Worm (Caenorhabditis elegans) whole organism, L1 larva: ENCODE measurements around the gene oig-2.

Source experiments
- Y116A8C.19 ChIP-seq: sonication (generic microtip); optimal IDR thresholded peaks from 2 replicates; lab custom pipeline; 2016; ENCODE audit warnings: missing compliant biosample characterization, missing genetic modification characterization, borderline replicate concordance
- aha-1 ChIP-seq: fragments of 150-350 bp; optimal IDR thresholded peaks from 2 replicates; lab custom pipeline; 2014; ENCODE audit warnings: missing biosample characterization, missing genetic modification characterization
- ceh-82 ChIP-seq, 3 experiments: fragments of 150-350 bp in 1 of 3; sonication (generic microtip) in 2 of 3; optimal IDR thresholded peaks; 2 replicates each; lab custom pipeline; 2014 to 2017; ENCODE audit warnings: missing biosample characterization in 3 of 3, missing genetic modification characterization in 3 of 3
- nhr-237 ChIP-seq: fragments of 150-350 bp; optimal IDR thresholded peaks from 2 replicates; lab custom pipeline; 2014; ENCODE audit warnings: missing biosample characterization, missing genetic modification characterization
- unc-86 ChIP-seq: sonication (generic microtip); optimal IDR thresholded peaks from 2 replicates; lab custom pipeline; 2016; ENCODE audit warnings: missing genetic modification characterization, missing compliant biosample characterization
- ztf-4 ChIP-seq: fragments of 150-350 bp; optimal IDR thresholded peaks from 2 replicates; lab custom pipeline; 2014; ENCODE audit warnings: missing biosample characterization, missing genetic modification characterization

DNA sequence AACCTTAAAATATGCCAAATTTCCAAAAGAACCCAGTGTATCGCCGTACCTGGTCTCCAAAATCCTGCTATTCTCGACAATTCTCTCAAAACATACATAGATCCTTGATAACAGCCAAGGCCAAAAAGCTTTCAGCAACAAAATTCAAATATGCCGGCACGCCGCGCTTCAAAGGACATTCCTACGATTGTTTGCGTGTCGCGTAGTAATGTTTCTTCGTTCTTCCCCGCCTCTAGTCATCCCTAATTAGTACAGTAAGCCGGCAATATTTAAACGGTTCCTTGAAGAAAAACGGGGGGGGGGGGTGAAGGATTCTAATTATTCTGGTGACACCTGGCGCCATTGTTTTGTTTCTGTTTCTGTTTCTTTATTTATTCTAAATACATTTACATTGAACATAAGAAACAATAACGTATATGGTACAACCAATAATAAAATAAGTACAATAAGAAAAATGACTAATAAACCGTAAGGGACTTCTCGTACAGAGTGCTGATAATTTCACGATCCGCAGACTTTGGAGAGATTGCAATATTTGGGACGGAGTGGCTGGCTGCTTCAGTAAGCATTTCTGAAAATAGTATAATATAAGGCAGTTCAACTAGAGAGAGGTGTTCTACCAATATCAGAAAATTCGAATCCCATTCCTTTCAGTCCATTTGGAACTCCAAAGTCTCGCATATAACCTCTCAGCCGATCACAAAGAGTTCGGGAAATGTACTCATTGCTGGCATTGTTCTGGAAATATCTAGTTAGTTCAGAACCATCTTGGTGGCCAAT is 13.8 kb downstream of the oig-2 start:
- no peak for TF ChIP-seq aha-1 (tag; lab: Kevin White, UChicago)
- no peak for TF ChIP-seq Y116A8C.19 (tag; lab: Kevin White, UChicago)
- no peak for TF ChIP-seq nhr-237 (tag; lab: Kevin White, UChicago)
- no peak for TF ChIP-seq ceh-82 (tag; optimal IDR thresholded peaks at IDR 0.05; lab: Kevin White, UChicago)
- no peak for TF ChIP-seq unc-86
- TF ChIP-seq ztf-4 (tag; lab: Kevin White, UChicago) = no peak
